Worm (Caenorhabditis elegans): Measurements from ENCODE around the gene ddx-23.

DNA sequence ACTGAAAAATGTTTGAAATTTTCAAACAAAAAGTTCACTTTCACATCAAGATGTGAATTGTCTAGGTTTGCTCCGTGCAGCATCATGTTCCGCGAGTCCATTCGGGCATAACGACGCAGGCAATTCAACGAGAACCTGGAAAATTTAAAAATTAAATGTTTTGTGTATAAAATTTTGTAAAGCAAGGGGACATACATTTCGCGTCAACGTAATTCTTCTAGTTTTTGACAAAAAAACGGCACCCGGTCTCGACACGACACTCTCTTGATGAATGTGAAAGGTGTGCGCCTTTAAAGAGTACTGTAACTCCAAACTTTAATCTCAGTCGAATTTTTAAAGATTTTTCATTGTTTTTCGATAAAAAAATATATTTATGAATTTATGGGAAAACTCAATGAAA, 19.0 kb downstream of the ddx-23 start, which contains the start of gene R12B2.6:
- TF ChIP-seq ces-1 (GFP tag; optimal IDR thresholded peaks at IDR 0.05) (no peak), ceh-39 (tag; optimal IDR thresholded peaks at IDR 0.05) (no peak), bed-3 (GFP tag; optimal IDR thresholded peaks at IDR 0.05) (no peak), pha-4 (tag; optimal IDR thresholded peaks at IDR 0.05) (no peak), mep-1 (tag; optimal IDR thresholded peaks at IDR 0.05) (no peak), elt-3 (tag; optimal IDR thresholded peaks at IDR 0.05) (no peak), elt-1 (tag; optimal IDR thresholded peaks at IDR 0.05; ENCODE audit: borderline replicate concordance, insufficient read depth) (no peak), snpc-4 (tag; optimal IDR thresholded peaks at IDR 0.05) (no peak), blmp-1 (tag; optimal IDR thresholded peaks at IDR 0.05) (no peak), ztf-11 (tag; optimal IDR thresholded peaks at IDR 0.05) (no peak), nhr-237 (tag; optimal IDR thresholded peaks at IDR 0.05) (no peak), lsy-2 (tag; optimal IDR thresholded peaks at IDR 0.05) (no peak)
